Worm (Caenorhabditis elegans) whole organism, L1 larva: ENCODE results near the gene frpr-1.

ENCODE experiments used
- C16A3.4 ChIP-seq: fragments of 150-350 bp; optimal IDR thresholded peaks from 2 replicates; lab custom pipeline; 2014; ENCODE audit warnings: missing biosample characterization, missing genetic modification characterization
- C34B4.2 ChIP-seq: sonication (generic microtip); optimal IDR thresholded peaks from 2 replicates; lab custom pipeline; 2017; ENCODE audit warnings: mild to moderate bottlenecking, missing genetic modification characterization, missing compliant biosample characterization
- Y116A8C.19 ChIP-seq: sonication (generic microtip); optimal IDR thresholded peaks from 2 replicates; lab custom pipeline; 2016; ENCODE audit warnings: missing compliant biosample characterization, missing genetic modification characterization, borderline replicate concordance
- aha-1 ChIP-seq: fragments of 150-350 bp; optimal IDR thresholded peaks from 2 replicates; lab custom pipeline; 2014; ENCODE audit warnings: missing biosample characterization, missing genetic modification characterization
- ama-1 ChIP-seq: fragments of 150-350 bp; optimal IDR thresholded peaks from 2 replicates; lab custom pipeline; 2014
- ceh-8 ChIP-seq: fragments of 200-800 bp; sonication (Bioruptor generic); optimal IDR thresholded peaks from 2 replicates; lab custom pipeline; 2018; ENCODE audit warnings: mild to moderate bottlenecking, missing genetic modification characterization, moderate library complexity, missing compliant biosample characterization
- ceh-88 ChIP-seq: fragments of 200-800 bp; sonication (Bioruptor generic); IDR thresholded peaks from 2 replicates; pipeline ENCODE4 v1.3.6; 2022; ENCODE audit warnings: missing genetic modification characterization, missing compliant biosample characterization
- ceh-90 ChIP-seq: sonication (generic microtip); optimal IDR thresholded peaks from 2 replicates; lab custom pipeline; 2016; ENCODE audit warnings: missing genetic modification characterization, missing compliant biosample characterization
- ces-1 ChIP-seq: fragments of 150-350 bp; optimal IDR thresholded peaks from 2 replicates; lab custom pipeline; 2014; ENCODE audit warnings: missing biosample characterization, missing genetic modification reagents, missing genetic modification characterization
- dpl-1 ChIP-seq, 3 experiments: fragments of 150-350 bp in 2 of 3; sonication (generic microtip) in 1 of 3; optimal IDR thresholded peaks; 2 replicates each; lab custom pipeline; 2014 to 2017; ENCODE audit warnings: missing biosample characterization in 3 of 3, missing genetic modification characterization in 3 of 3, missing genetic modification reagents in 3 of 3
- dsc-1 ChIP-seq: sonication (generic microtip); optimal IDR thresholded peaks from 2 replicates; lab custom pipeline; 2016; ENCODE audit warnings: mild to moderate bottlenecking, missing genetic modification characterization, missing compliant biosample characterization
- efl-1 ChIP-seq, 4 experiments: fragments of 150-350 bp; optimal IDR thresholded peaks in 3 of 4; peaks in 1 of 4; 1 replicate in 1 of 4; 2 replicates in 3 of 4; lab custom pipeline; 2014; ENCODE audit warnings: missing biosample characterization in 2 of 4, missing genetic modification characterization in 2 of 4, missing genetic modification reagents in 2 of 4
- egl-13 ChIP-seq: sonication (generic microtip); optimal IDR thresholded peaks from 2 replicates; lab custom pipeline; 2016; ENCODE audit warnings: missing genotype, missing genetic modification reagents, missing genetic modification characterization, missing compliant biosample characterization
- elt-2 ChIP-seq: sonication (generic microtip); optimal IDR thresholded peaks from 2 replicates; lab custom pipeline; 2016; ENCODE audit warnings: missing genetic modification characterization, mild to moderate bottlenecking, inconsistent platforms, missing compliant biosample characterization, missing genetic modification reagents
- fkh-10 ChIP-seq: sonication (generic microtip); optimal IDR thresholded peaks from 2 replicates; lab custom pipeline; 2017; ENCODE audit warnings: missing biosample characterization, missing genetic modification reagents, missing genetic modification characterization
- fkh-4 ChIP-seq: sonication (generic microtip); optimal IDR thresholded peaks from 2 replicates; lab custom pipeline; 2016; ENCODE audit warnings: missing compliant biosample characterization, missing genetic modification characterization, borderline replicate concordance
- fkh-8 ChIP-seq: sonication (generic microtip); optimal IDR thresholded peaks from 2 replicates; lab custom pipeline; 2016; ENCODE audit warnings: mild to moderate bottlenecking, missing genetic modification characterization, missing compliant biosample characterization
- grh-1 ChIP-seq: fragments of 200-800 bp; sonication (Bioruptor generic); IDR thresholded peaks from 2 replicates; pipeline ENCODE4 v1.3.6; 2022; ENCODE audit warnings: missing genetic modification reagents, missing genetic modification characterization, missing compliant biosample characterization
- hlh-4 ChIP-seq: sonication (generic microtip); optimal IDR thresholded peaks from 2 replicates; lab custom pipeline; 2016; ENCODE audit warnings: mild to moderate bottlenecking, missing genetic modification characterization, missing compliant biosample characterization
- irx-1 ChIP-seq: sonication (generic microtip); optimal IDR thresholded peaks from 2 replicates; lab custom pipeline; 2016; ENCODE audit warnings: missing genetic modification characterization, missing compliant biosample characterization
- jun-1 ChIP-seq: fragments of 150-350 bp; optimal IDR thresholded peaks from 2 replicates; lab custom pipeline; 2014; ENCODE audit warnings: missing biosample characterization, missing genetic modification reagents, missing genetic modification characterization
- lin-13 ChIP-seq: fragments of 150-350 bp; optimal IDR thresholded peaks from 2 replicates; lab custom pipeline; 2014; ENCODE audit warnings: missing biosample characterization, missing genetic modification reagents, missing genetic modification characterization
- lin-15B ChIP-seq: fragments of 150-350 bp; sonication (generic microtip); optimal IDR thresholded peaks from 3 replicates; lab custom pipeline; 2014; ENCODE audit warnings: missing biosample characterization, missing genetic modification characterization
- lir-3 ChIP-seq: sonication (generic microtip); optimal IDR thresholded peaks from 2 replicates; lab custom pipeline; 2016; ENCODE audit warnings: mild to moderate bottlenecking, missing genetic modification characterization, moderate library complexity, missing compliant biosample characterization; ENCODE audit not compliant: poor library complexity
- mab-9 ChIP-seq: fragments of 200-800 bp; sonication (Bioruptor generic); IDR thresholded peaks from 2 replicates; pipeline ENCODE4 v1.3.6; 2022; ENCODE audit warnings: missing genetic modification reagents, missing genetic modification characterization, missing compliant biosample characterization
- mdl-1 ChIP-seq, 2 experiments: fragments of 150-350 bp; optimal IDR thresholded peaks; 2 replicates each; lab custom pipeline; 2014 to 2017; ENCODE audit warnings: missing biosample characterization in 2 of 2, missing genetic modification characterization in 2 of 2, inconsistent platforms in 1 of 2
- mep-1 ChIP-seq: fragments of 150-350 bp; optimal IDR thresholded peaks from 2 replicates; lab custom pipeline; 2014; ENCODE audit warnings: missing biosample characterization, missing genetic modification characterization
- nhr-11 ChIP-seq: fragments of 150-350 bp; optimal IDR thresholded peaks from 2 replicates; lab custom pipeline; 2014; ENCODE audit warnings: missing biosample characterization, missing genetic modification characterization
- nhr-12 ChIP-seq: sonication (generic microtip); optimal IDR thresholded peaks from 2 replicates; lab custom pipeline; 2017; ENCODE audit warnings: missing biosample characterization, missing genetic modification characterization
- nhr-20 ChIP-seq: sonication (generic microtip); optimal IDR thresholded peaks from 2 replicates; lab custom pipeline; 2016; ENCODE audit warnings: mild to moderate bottlenecking, missing genetic modification characterization, missing compliant biosample characterization
- nhr-71 ChIP-seq: sonication (generic microtip); optimal IDR thresholded peaks from 2 replicates; lab custom pipeline; 2016; ENCODE audit warnings: mild to moderate bottlenecking, missing genetic modification characterization, moderate library complexity, missing compliant biosample characterization
- nhr-77 ChIP-seq: fragments of 150-350 bp; optimal IDR thresholded peaks from 2 replicates; lab custom pipeline; 2014; ENCODE audit warnings: missing biosample characterization, missing genetic modification characterization
- nhr-90 ChIP-seq: sonication (generic microtip); optimal IDR thresholded peaks from 2 replicates; lab custom pipeline; 2016; ENCODE audit warnings: mild to moderate bottlenecking, missing genetic modification characterization, missing compliant biosample characterization; ENCODE audit not compliant: poor library complexity
- pag-3 ChIP-seq: sonication (generic microtip); optimal IDR thresholded peaks from 2 replicates; lab custom pipeline; 2017; ENCODE audit warnings: missing genetic modification characterization, mild to moderate bottlenecking, missing compliant biosample characterization, antibody characterized with exemption, borderline replicate concordance; ENCODE audit not compliant: insufficient read depth
- pqm-1 ChIP-seq: sonication (generic microtip); optimal IDR thresholded peaks from 3 replicates; lab custom pipeline; 2017; ENCODE audit warnings: missing biosample characterization, missing genetic modification characterization
- rnt-1 ChIP-seq: sonication (generic microtip); optimal IDR thresholded peaks from 2 replicates; lab custom pipeline; 2016; ENCODE audit warnings: mild to moderate bottlenecking, missing genetic modification characterization, moderate library complexity, missing compliant biosample characterization
- skn-1 ChIP-seq: fragments of 150-350 bp; optimal IDR thresholded peaks from 2 replicates; lab custom pipeline; 2014; ENCODE audit warnings: missing biosample characterization, missing genetic modification characterization
- snpc-4 ChIP-seq: fragments of 150-350 bp; optimal IDR thresholded peaks from 2 replicates; lab custom pipeline; 2014; ENCODE audit warnings: missing biosample characterization, missing genetic modification characterization
- sptf-1 ChIP-seq: fragments of 150-350 bp; optimal IDR thresholded peaks from 2 replicates; lab custom pipeline; 2014; ENCODE audit warnings: missing biosample characterization, missing genetic modification characterization
- sup-37 ChIP-seq: fragments of 200-800 bp; sonication (Bioruptor generic); optimal IDR thresholded peaks from 2 replicates; lab custom pipeline; 2018; ENCODE audit warnings: mild to moderate bottlenecking, missing genetic modification characterization, missing compliant biosample characterization
- swsn-7 ChIP-seq: sonication (generic microtip); optimal IDR thresholded peaks from 2 replicates; lab custom pipeline; 2016; ENCODE audit warnings: missing genetic modification characterization, missing compliant biosample characterization
- tbx-2 ChIP-seq: sonication (generic microtip); optimal IDR thresholded peaks from 2 replicates; lab custom pipeline; 2016; ENCODE audit warnings: missing genetic modification characterization, missing compliant biosample characterization
- tlp-1 ChIP-seq: fragments of 150-350 bp; optimal IDR thresholded peaks from 2 replicates; lab custom pipeline; 2014; ENCODE audit warnings: missing biosample characterization, missing genetic modification characterization
- unc-62 ChIP-seq: fragments of 150-350 bp; optimal IDR thresholded peaks from 2 replicates; lab custom pipeline; 2014; ENCODE audit warnings: missing biosample characterization, missing genetic modification reagents, missing genetic modification characterization
- unc-98 ChIP-seq: fragments of 200-800 bp; sonication (Bioruptor generic); IDR thresholded peaks from 2 replicates; pipeline ENCODE4 v1.3.6; 2022; ENCODE audit warnings: missing genetic modification characterization, missing compliant biosample characterization
- xbp-1 ChIP-seq: sonication (generic microtip); optimal IDR thresholded peaks from 2 replicates; lab custom pipeline; 2016; ENCODE audit warnings: missing genetic modification characterization, missing compliant biosample characterization
- zip-4 ChIP-seq: fragments of 200-800 bp; sonication (Bioruptor generic); optimal IDR thresholded peaks from 2 replicates; lab custom pipeline; 2018; ENCODE audit warnings: mild to moderate bottlenecking, missing genetic modification characterization, moderate library complexity, missing compliant biosample characterization
- ztf-11 ChIP-seq, 2 experiments: sonication (generic microtip); optimal IDR thresholded peaks; 2 replicates each; lab custom pipeline; 2016 to 2017; ENCODE audit warnings: missing genetic modification characterization in 2 of 2, missing biosample characterization in 1 of 2, missing compliant biosample characterization in 1 of 2
- ztf-4 ChIP-seq: fragments of 150-350 bp; optimal IDR thresholded peaks from 2 replicates; lab custom pipeline; 2014; ENCODE audit warnings: missing biosample characterization, missing genetic modification characterization

Gene frpr-1

ce11 chrX:8136276-8136891 lies 6.9 kb upstream of the frpr-1 start, which contains the start of gene C02B8.6 (continued):
- TF ChIP-seq lir-3 (tag; lab: Kevin White, UChicago) (no peak), dsc-1 (tag; lab: Kevin White, UChicago) (peak; percentile 13), skn-1 (no peak), efl-1 (optimal IDR thresholded peaks at IDR 0.05; lab: Kevin White, UChicago) (peak; percentile 29 to 36), efl-1 (GFP tag; optimal IDR thresholded peaks at IDR 0.05 in 1 of 2; lab: Kevin White, UChicago) (peak; percentile 44 to 84), nhr-77 (tag; lab: Kevin White, UChicago) (no peak), lin-13 (GFP tag; lab: Kevin White, UChicago) (no peak), zip-4 (GFP tag; lab: Kevin White, UChicago) (no peak), ceh-8 (GFP tag; lab: Kevin White, UChicago) (no peak), fkh-10 (GFP tag; lab: Kevin White, UChicago) (no peak), jun-1 (no peak), grh-1 (no peak), nhr-90 (tag; lab: Kevin White, UChicago) (no peak), ceh-88 (GFP tag; lab: Robert Waterston, UW) (no peak), nhr-71 (tag; lab: Kevin White, UChicago) (peak; percentile 50), nhr-12 (tag; lab: Kevin White, UChicago) (no peak), unc-62 (GFP tag; lab: Kevin White, UChicago) (no peak), pqm-1 (tag; lab: Kevin White, UChicago) (no peak), irx-1 (tag; lab: Kevin White, UChicago) (peak; percentile 17), Y116A8C.19 (no peak), egl-13 (tag; lab: Kevin White, UChicago) (no peak), nhr-11 (tag; lab: Kevin White, UChicago) (no peak), sup-37 (GFP tag; lab: Kevin White, UChicago) (no peak), ztf-4 (no peak), swsn-7 (tag; lab: Kevin White, UChicago) (peak; percentile 40), lin-15B (tag; lab: Kevin White, UChicago) (no peak), aha-1 (tag; lab: Kevin White, UChicago) (no peak), ces-1 (GFP tag; lab: Kevin White, UChicago) (no peak), mdl-1 (tag; optimal IDR thresholded peaks at IDR 0.05; lab: Kevin White, UChicago) (peak in 1 of 2 experiments; percentile 23), fkh-4 (tag; lab: Kevin White, UChicago) (no peak), mab-9 (GFP tag; lab: Robert Waterston, UW) (no peak), ceh-90 (tag; lab: Kevin White, UChicago) (no peak), C34B4.2 (no peak), xbp-1 (tag; lab: Kevin White, UChicago) (peak; percentile 27), rnt-1 (tag; lab: Kevin White, UChicago) (peak; percentile 27), dpl-1 (GFP tag; optimal IDR thresholded peaks at IDR 0.05; lab: Kevin White, UChicago) (peak; percentile 15 to 44 (median 25)), ztf-11 (tag; optimal IDR thresholded peaks at IDR 0.05; lab: Kevin White, UChicago) (no peak), mep-1 (tag; lab: Kevin White, UChicago) (peak; percentile 79), C16A3.4 (tag; lab: Kevin White, UChicago) (peak; percentile 42), snpc-4 (tag; lab: Kevin White, UChicago) (no peak), fkh-8 (tag; lab: Kevin White, UChicago) (no peak), nhr-20 (tag; lab: Kevin White, UChicago) (peak; percentile 25), tlp-1 (tag; lab: Kevin White, UChicago) (no peak), unc-98 (GFP tag; lab: Robert Waterston, UW) (no peak), sptf-1 (no peak), hlh-4 (no peak), ama-1 (lab: Kevin White, UChicago) (no peak), pag-3 (tag; lab: Kevin White, UChicago) (no peak), tbx-2 (no peak), elt-2 (tag; lab: Kevin White, UChicago) (peak; percentile 13)
